Fruit fly (Drosophila melanogaster) whole organism, embryonic: ENCODE measurements around the gene PIG-U.

ENCODE experiments used
- Bdp1 ChIP-seq: fragments of 200-800 bp; sonication (Bioruptor generic); optimal IDR thresholded peaks from 3 replicates; lab custom pipeline; 2016; ENCODE audit warnings: missing biosample characterization, missing genetic modification characterization
- Bgb ChIP-seq: fragments of 200-800 bp; sonication (Bioruptor generic); IDR thresholded peaks from 2 replicates; pipeline ENCODE4 v1.3.6; 2022; ENCODE audit warnings: missing biosample characterization, missing genetic modification characterization; ENCODE audit not compliant: partially characterized antibody
- CG11695 ChIP-seq: fragments of 200-800 bp; sonication (Bioruptor generic); IDR thresholded peaks from 3 replicates; pipeline ENCODE4 v1.3.6; 2022; ENCODE audit warnings: missing biosample characterization, missing genetic modification characterization
- CG12104 ChIP-seq: fragments of 200-800 bp; sonication (Bioruptor generic); optimal IDR thresholded peaks from 3 replicates; lab custom pipeline; 2016; ENCODE audit warnings: missing biosample characterization, missing genetic modification characterization
- CG13287 ChIP-seq: fragments of 200-800 bp; sonication (Bioruptor generic); IDR thresholded peaks from 2 replicates; pipeline ENCODE4 v1.3.6; 2022; ENCODE audit warnings: missing biosample characterization, missing genetic modification characterization; ENCODE audit not compliant: partially characterized antibody
- CG13624 ChIP-seq: fragments of 200-800 bp; sonication (Bioruptor generic); optimal IDR thresholded peaks from 2 replicates; lab custom pipeline; 2016; ENCODE audit warnings: missing biosample characterization, missing genetic modification characterization
- CG14860 ChIP-seq: fragments of 200-800 bp; sonication (Bioruptor generic); IDR thresholded peaks from 3 replicates; pipeline ENCODE4 v1.3.6; 2022; ENCODE audit warnings: missing biosample characterization, missing genetic modification characterization; ENCODE audit not compliant: partially characterized antibody
- CG15479 ChIP-seq: fragments of 200-800 bp; sonication (Bioruptor generic); optimal IDR thresholded peaks from 3 replicates; lab custom pipeline; 2019; ENCODE audit warnings: missing biosample characterization, mild to moderate bottlenecking, missing genetic modification characterization, moderate library complexity
- CG16813 ChIP-seq: fragments of 200-800 bp; sonication (Bioruptor generic); IDR thresholded peaks from 3 replicates; pipeline ENCODE4 v1.3.6; 2022; ENCODE audit warnings: missing biosample characterization, missing genetic modification characterization; ENCODE audit not compliant: partially characterized antibody
- CG17359 ChIP-seq: fragments of 200-800 bp; sonication (Bioruptor generic); optimal IDR thresholded peaks from 3 replicates; lab custom pipeline; 2018; ENCODE audit warnings: missing biosample characterization, mild to moderate bottlenecking, missing genetic modification characterization, moderate library complexity
- CG31365 ChIP-seq: fragments of 200-800 bp; sonication (Bioruptor generic); optimal IDR thresholded peaks from 2 replicates; lab custom pipeline; 2018; ENCODE audit warnings: missing biosample characterization, mild to moderate bottlenecking, missing genetic modification characterization
- CG33213 ChIP-seq: fragments of 200-800 bp; sonication (Bioruptor generic); optimal IDR thresholded peaks from 3 replicates; lab custom pipeline; 2016; ENCODE audit warnings: missing biosample characterization, missing genetic modification characterization
- CG42726 ChIP-seq: fragments of 200-800 bp; sonication (Bioruptor generic); IDR thresholded peaks from 2 replicates; pipeline ENCODE4 v1.3.6; 2022; ENCODE audit warnings: missing biosample characterization, missing genetic modification characterization; ENCODE audit not compliant: partially characterized antibody
- CG4328 ChIP-seq: fragments of 200-800 bp; sonication (Bioruptor generic); optimal IDR thresholded peaks from 3 replicates; lab custom pipeline; 2017; ENCODE audit warnings: missing biosample characterization, missing genetic modification reagents, missing genetic modification characterization
- CG4730 ChIP-seq: fragments of 200-800 bp; sonication (Bioruptor generic); IDR thresholded peaks from 2 replicates; pipeline ENCODE4 v1.3.6; 2022; ENCODE audit warnings: missing biosample characterization, missing genetic modification characterization
- CG6791 ChIP-seq: fragments of 200-800 bp; sonication (Bioruptor generic); IDR thresholded peaks from 3 replicates; pipeline ENCODE4 v1.3.6; 2022; ENCODE audit warnings: missing biosample characterization, missing genetic modification characterization; ENCODE audit not compliant: partially characterized antibody
- CG7963 ChIP-seq: fragments of 200-800 bp; sonication (Bioruptor generic); IDR thresholded peaks from 3 replicates; pipeline ENCODE4 v1.3.6; 2022; ENCODE audit warnings: missing biosample characterization, missing genetic modification characterization; ENCODE audit not compliant: partially characterized antibody
- CTCF ChIP-seq: fragments of 200-800 bp; sonication (Bioruptor generic); optimal IDR thresholded peaks from 2 replicates; lab custom pipeline; 2017; ENCODE audit warnings: missing biosample characterization, mild to moderate bottlenecking, missing genetic modification characterization, moderate library complexity
- Dll ChIP-seq: fragments of 200-800 bp; sonication (Bioruptor generic); IDR thresholded peaks from 4 replicates; pipeline ENCODE4 v1.3.6; 2022; ENCODE audit warnings: missing biosample characterization, missing genetic modification characterization; ENCODE audit not compliant: partially characterized antibody
- Doc2 ChIP-seq: fragments of 200-800 bp; sonication (Bioruptor generic); IDR thresholded peaks from 2 replicates; pipeline ENCODE4 v1.3.6; 2022; ENCODE audit warnings: missing biosample characterization, missing genetic modification characterization
- HLH4C ChIP-seq: fragments of 200-800 bp; sonication (Bioruptor generic); IDR thresholded peaks from 3 replicates; pipeline ENCODE4 v1.3.6; 2022; ENCODE audit warnings: missing biosample characterization, missing genetic modification characterization; ENCODE audit not compliant: partially characterized antibody
- Opbp ChIP-seq: fragments of 200-800 bp; sonication (Bioruptor generic); IDR thresholded peaks from 3 replicates; pipeline ENCODE4 v1.3.6; 2022; ENCODE audit warnings: missing biosample characterization, missing genetic modification characterization; ENCODE audit not compliant: partially characterized antibody
- Scr ChIP-seq: fragments of 200-800 bp; sonication (Bioruptor generic); IDR thresholded peaks from 2 replicates; pipeline ENCODE4 v1.3.6; 2022; ENCODE audit warnings: missing biosample characterization, missing genetic modification characterization; ENCODE audit not compliant: partially characterized antibody
- Sox102F ChIP-seq: fragments of 200-800 bp; sonication (Bioruptor generic); optimal IDR thresholded peaks from 2 replicates; lab custom pipeline; 2018; ENCODE audit warnings: missing biosample characterization, mild to moderate bottlenecking, missing genetic modification characterization, moderate library complexity
- Stat92E ChIP-seq, 3 experiments: fragments of >200 bp in 2 of 3; fragments of 200-800 bp in 1 of 3; sonication (Bioruptor generic) in 1 of 3; optimal IDR thresholded peaks; 2 replicates each; lab custom pipeline; 2017 to 2019; ENCODE audit warnings: missing biosample characterization in 3 of 3, missing genetic modification characterization in 3 of 3, mild to moderate bottlenecking in 1 of 3, moderate library complexity in 1 of 3
- Xrp1 ChIP-seq: fragments of 200-800 bp; sonication (Bioruptor generic); IDR thresholded peaks from 2 replicates; pipeline ENCODE4 v1.3.6; 2022; ENCODE audit warnings: missing biosample characterization, missing genetic modification characterization
- amos ChIP-seq: fragments of 200-800 bp; sonication (Bioruptor generic); IDR thresholded peaks from 2 replicates; pipeline ENCODE4 v1.3.6; 2022; ENCODE audit warnings: missing biosample characterization, missing genetic modification characterization; ENCODE audit not compliant: partially characterized antibody
- ase ChIP-seq: fragments of 200-800 bp; sonication (Bioruptor generic); IDR thresholded peaks from 3 replicates; pipeline ENCODE4 v1.3.6; 2022; ENCODE audit warnings: missing biosample characterization, missing genetic modification characterization
- ato ChIP-seq: fragments of 200-800 bp; sonication (Bioruptor generic); IDR thresholded peaks from 2 replicates; pipeline ENCODE4 v1.3.6; 2022; ENCODE audit warnings: missing biosample characterization, missing genetic modification characterization; ENCODE audit not compliant: partially characterized antibody
- bbx ChIP-seq: fragments of 200-800 bp; sonication (Bioruptor generic); IDR thresholded peaks from 2 replicates; pipeline ENCODE4 v1.3.6; 2022; ENCODE audit warnings: missing biosample characterization, missing genetic modification characterization; ENCODE audit not compliant: partially characterized antibody
- chn ChIP-seq: fragments of 200-800 bp; sonication (Bioruptor generic); optimal IDR thresholded peaks from 2 replicates; lab custom pipeline; 2016; ENCODE audit warnings: missing biosample characterization, missing genetic modification characterization
- exex ChIP-seq: fragments of 200-800 bp; sonication (Bioruptor generic); optimal IDR thresholded peaks from 4 replicates; lab custom pipeline; 2018; ENCODE audit warnings: missing biosample characterization, mild to moderate bottlenecking, missing genetic modification characterization, moderate library complexity
- hb ChIP-seq: fragments of 200-800 bp; sonication (Bioruptor generic); IDR thresholded peaks from 3 replicates; pipeline ENCODE4 v1.3.6; 2022; ENCODE audit warnings: missing biosample characterization, missing genetic modification characterization; ENCODE audit not compliant: partially characterized antibody
- inv ChIP-seq: fragments of 200-800 bp; sonication (Bioruptor generic); IDR thresholded peaks from 2 replicates; pipeline ENCODE4 v1.3.6; 2022; ENCODE audit warnings: missing biosample characterization, missing genetic modification characterization; ENCODE audit not compliant: partially characterized antibody
- knrl ChIP-seq: fragments of 200-800 bp; sonication (Bioruptor generic); IDR thresholded peaks from 3 replicates; pipeline ENCODE4 v1.3.6; 2022; ENCODE audit warnings: missing biosample characterization, missing genetic modification characterization; ENCODE audit not compliant: partially characterized antibody
- mld ChIP-seq: fragments of 200-800 bp; sonication (Bioruptor generic); IDR thresholded peaks from 3 replicates; pipeline ENCODE4 v1.3.6; 2022; ENCODE audit warnings: missing biosample characterization, missing genetic modification characterization; ENCODE audit not compliant: partially characterized antibody
- nerfin-2 ChIP-seq: fragments of 200-800 bp; sonication (Bioruptor generic); IDR thresholded peaks from 2 replicates; pipeline ENCODE4 v1.3.6; 2022; ENCODE audit warnings: missing biosample characterization, missing genetic modification characterization; ENCODE audit not compliant: partially characterized antibody
- salm ChIP-seq: fragments of 200-800 bp; sonication (Bioruptor generic); optimal IDR thresholded peaks from 2 replicates; lab custom pipeline; 2018; ENCODE audit warnings: missing biosample characterization, mild to moderate bottlenecking, missing genetic modification characterization
- sd ChIP-seq: fragments of 200-800 bp; sonication (Bioruptor generic); optimal IDR thresholded peaks from 3 replicates; lab custom pipeline; 2018; ENCODE audit warnings: missing biosample characterization, mild to moderate bottlenecking, missing genetic modification characterization, moderate library complexity
- sens ChIP-seq: fragments of 200-800 bp; sonication (Bioruptor generic); peaks from one replicate; lab custom pipeline; 2016; ENCODE audit warnings: missing biosample characterization, missing genetic modification characterization
- sna ChIP-seq: fragments of 200-800 bp; sonication (Bioruptor generic); IDR thresholded peaks from 2 replicates; pipeline ENCODE4 v1.3.6; 2022; ENCODE audit warnings: missing biosample characterization, missing genetic modification characterization; ENCODE audit not compliant: partially characterized antibody
- tna ChIP-seq: fragments of 200-800 bp; sonication (Bioruptor generic); IDR thresholded peaks from 2 replicates; pipeline ENCODE4 v1.3.6; 2022; ENCODE audit warnings: missing biosample characterization, missing genetic modification characterization; ENCODE audit not compliant: partially characterized antibody
- vnd ChIP-seq: fragments of 200-800 bp; sonication (Bioruptor generic); IDR thresholded peaks from 3 replicates; pipeline ENCODE4 v1.3.6; 2022; ENCODE audit warnings: missing biosample characterization, missing genetic modification characterization; ENCODE audit not compliant: partially characterized antibody

Gene PIG-U

dm6 chr2L:8481623-8482424 lies 33.1 kb upstream of the PIG-U start, which contains the start of gene CG43796:
Gene CG43796, plus strand, starts transcription at chr2L:8482374.
- TF ChIP-seq inv (GFP tag; lab: Robert Waterston, UW) (peak; percentile 43; the same call in 1 of the 2 replicates), CG13624 (GFP tag; lab: Kevin White, UChicago) (no peak), sens (peak; percentile 81), CG42726 (GFP tag; lab: Robert Waterston, UW) (peak; percentile 41), Opbp (GFP tag; lab: Robert Waterston, UW) (peak; percentile 73; the same call in 2 of the 3 replicates), HLH4C (GFP tag; lab: Robert Waterston, UW) (peak; percentile 68), CG4328 (no peak), amos (peak; percentile 69), Doc2 (GFP tag; lab: Robert Waterston, UW) (no peak), CTCF (GFP tag; lab: Kevin White, UChicago) (peak; percentile 26), Stat92E (GFP tag; optimal IDR thresholded peaks at IDR 0.05; lab: Kevin White, UChicago) (peak in 1 of 3 experiments; percentile 31), ato (GFP tag; lab: Robert Waterston, UW) (peak; percentile 47), CG11695 (no peak), sd (tag; lab: Kevin White, UChicago) (peak; percentile 0), Sox102F (no peak), Bgb (GFP tag; lab: Robert Waterston, UW) (peak; percentile 68), CG16813 (GFP tag; lab: Robert Waterston, UW) (peak; percentile 83), tna (GFP tag; lab: Robert Waterston, UW) (peak; percentile 58; the same call in 1 of the 2 replicates), ase (GFP tag; lab: Robert Waterston, UW) (no peak), CG14860 (peak; percentile 60), CG4730 (no peak), chn (GFP tag; lab: Kevin White, UChicago) (no peak), nerfin-2 (GFP tag; lab: Robert Waterston, UW) (peak; percentile 51; the same call in 1 of the 2 replicates), CG12104 (GFP tag; lab: Kevin White, UChicago) (no peak), CG13287 (GFP tag; lab: Robert Waterston, UW) (peak; percentile 13; the same call in 1 of the 2 replicates), hb (0 out of 3 replicates have a peak, but pooled peaks have one; percentile 50), exex (peak; percentile 22), CG6791 (GFP tag; lab: Robert Waterston, UW) (peak; percentile 87), sna (GFP tag; lab: Robert Waterston, UW) (0 out of 2 replicates have a peak, but pooled peaks have one; percentile 18), vnd (GFP tag; lab: Robert Waterston, UW) (peak; percentile 49; the same call in 1 of the 3 replicates), Bdp1 (GFP tag; lab: Kevin White, UChicago) (peak; percentile 97), mld (GFP tag; lab: Robert Waterston, UW) (peak; percentile 76; the same call in 2 of the 3 replicates), CG15479 (GFP tag; lab: Kevin White, UChicago) (peak; percentile 54), Scr (GFP tag; lab: Robert Waterston, UW) (peak; percentile 65), Dll (GFP tag; lab: Robert Waterston, UW) (peak; percentile 62; the same call in 2 of the 4 replicates), Xrp1 (0 out of 2 replicates have a peak, but pooled peaks have one; percentile 14), salm (tag; lab: Kevin White, UChicago) (no peak), CG31365 (tag; lab: Kevin White, UChicago) (no peak), knrl (GFP tag; lab: Robert Waterston, UW) (peak; percentile 51; the same call in 1 of the 3 replicates), CG17359 (tag; lab: Kevin White, UChicago) (no peak), CG33213 (GFP tag; lab: Kevin White, UChicago) (no peak), bbx (peak; percentile 77), CG7963 (GFP tag; lab: Robert Waterston, UW) (peak; percentile 65; the same call in 1 of the 3 replicates)
